Fruit fly (Drosophila melanogaster) whole organism, embryonic: Measurements from ENCODE around the gene Irbp18.

Source experiments
- Awh ChIP-seq: fragments of 200-800 bp; sonication (Bioruptor generic); IDR thresholded peaks from 2 replicates; pipeline ENCODE4, ENCODE4 v1.3.6; 2022; ENCODE audit warnings: missing biosample characterization, missing genetic modification characterization
- CG10267 ChIP-seq: fragments of 200-800 bp; sonication (Bioruptor generic); optimal IDR thresholded peaks from 2 replicates; lab custom pipeline; 2018; ENCODE audit warnings: missing biosample characterization, mild to moderate bottlenecking, missing genetic modification characterization, moderate library complexity
- CG13123 ChIP-seq: fragments of 200-800 bp; sonication (Bioruptor generic); optimal IDR thresholded peaks from 2 replicates; lab custom pipeline; 2016; ENCODE audit warnings: missing biosample characterization, missing genetic modification characterization
- CG13424 ChIP-seq: fragments of 200-800 bp; sonication (Bioruptor generic); optimal IDR thresholded peaks from 2 replicates; lab custom pipeline; 2019; ENCODE audit warnings: missing biosample characterization, mild to moderate bottlenecking, missing genetic modification characterization, moderate library complexity
- CG13894 ChIP-seq: fragments of 200-800 bp; sonication (Bioruptor generic); optimal IDR thresholded peaks from 3 replicates; lab custom pipeline; 2018; ENCODE audit warnings: missing biosample characterization, mild to moderate bottlenecking, missing genetic modification characterization, moderate library complexity
- CG14014 ChIP-seq: fragments of 200-800 bp; sonication (Bioruptor generic); IDR thresholded peaks from 2 replicates; pipeline ENCODE4 v1.3.6; 2022; ENCODE audit warnings: missing biosample characterization, missing genetic modification characterization
- CG16815 ChIP-seq: fragments of 200-800 bp; sonication (Bioruptor generic); optimal IDR thresholded peaks from 3 replicates; lab custom pipeline; 2017; ENCODE audit warnings: missing biosample characterization, mild to moderate bottlenecking, missing genetic modification characterization
- CG16863 ChIP-seq: fragments of 200-800 bp; sonication (Bioruptor generic); optimal IDR thresholded peaks from 3 replicates; lab custom pipeline; 2016; ENCODE audit warnings: missing biosample characterization, missing genetic modification characterization
- CG17612 ChIP-seq: fragments of 200-800 bp; sonication (Bioruptor generic); IDR thresholded peaks from 2 replicates; pipeline ENCODE4 v1.3.6; 2022; ENCODE audit warnings: missing biosample characterization, missing genetic modification characterization
- CG18764 ChIP-seq: fragments of 200-800 bp; sonication (Bioruptor generic); optimal IDR thresholded peaks from 3 replicates; lab custom pipeline; 2016; ENCODE audit warnings: missing biosample characterization, missing genetic modification characterization
- CG31365 ChIP-seq: fragments of 200-800 bp; sonication (Bioruptor generic); optimal IDR thresholded peaks from 2 replicates; lab custom pipeline; 2018; ENCODE audit warnings: missing biosample characterization, mild to moderate bottlenecking, missing genetic modification characterization
- CG33213 ChIP-seq: fragments of 200-800 bp; sonication (Bioruptor generic); optimal IDR thresholded peaks from 3 replicates; lab custom pipeline; 2016; ENCODE audit warnings: missing biosample characterization, missing genetic modification characterization
- CG4820 ChIP-seq: fragments of 200-800 bp; sonication (Bioruptor generic); optimal IDR thresholded peaks from 3 replicates; lab custom pipeline; 2016; ENCODE audit warnings: missing biosample characterization, missing genetic modification characterization
- CG5953 ChIP-seq: fragments of 200-800 bp; sonication (Bioruptor generic); IDR thresholded peaks from 2 replicates; pipeline ENCODE4 v1.3.6; 2022; ENCODE audit warnings: missing biosample characterization, missing genetic modification characterization
- CG6654 ChIP-seq: fragments of 200-800 bp; sonication (Bioruptor generic); optimal IDR thresholded peaks from 2 replicates; lab custom pipeline; 2017; ENCODE audit warnings: missing biosample characterization, mild to moderate bottlenecking, missing genetic modification characterization
- CG7271 ChIP-seq: fragments of 200-800 bp; sonication (Bioruptor generic); optimal IDR thresholded peaks from 2 replicates; lab custom pipeline; 2018; ENCODE audit warnings: missing biosample characterization, mild to moderate bottlenecking, missing genetic modification characterization, moderate library complexity
- CG7963 ChIP-seq: fragments of 200-800 bp; sonication (Bioruptor generic); IDR thresholded peaks from 3 replicates; pipeline ENCODE4 v1.3.6; 2022; ENCODE audit warnings: missing biosample characterization, missing genetic modification characterization; ENCODE audit not compliant: partially characterized antibody
- CG8290 ChIP-seq, 3 experiments: fragments of 200-800 bp; sonication (Bioruptor generic); optimal IDR thresholded peaks; 2 replicates each; lab custom pipeline; 2016 to 2019; ENCODE audit warnings: missing biosample characterization in 3 of 3, missing genetic modification characterization in 3 of 3, mild to moderate bottlenecking in 2 of 3, moderate library complexity in 1 of 3
- CG9609 ChIP-seq: fragments of 200-800 bp; sonication (Bioruptor generic); optimal IDR thresholded peaks from 3 replicates; lab custom pipeline; 2016; ENCODE audit warnings: missing biosample characterization, missing genetic modification characterization
- Dbx ChIP-seq: fragments of 200-800 bp; sonication (Bioruptor generic); IDR thresholded peaks from 3 replicates; pipeline ENCODE4 v1.3.6; 2022; ENCODE audit warnings: missing biosample characterization, missing genetic modification characterization
- Dref ChIP-seq: fragments of 200-800 bp; sonication (Bioruptor generic); IDR thresholded peaks from 2 replicates; pipeline ENCODE4 v1.3.6; 2022; ENCODE audit warnings: missing biosample characterization, missing genetic modification characterization
- HHEX ChIP-seq: fragments of 200-800 bp; sonication (Bioruptor generic); optimal IDR thresholded peaks from 3 replicates; lab custom pipeline; 2017; ENCODE audit warnings: missing biosample characterization, mild to moderate bottlenecking, missing genetic modification characterization, missing genetic modification reagents
- Meics ChIP-seq: fragments of 200-800 bp; sonication (Bioruptor generic); optimal IDR thresholded peaks from 2 replicates; lab custom pipeline; 2017; ENCODE audit warnings: missing biosample characterization, mild to moderate bottlenecking, missing genetic modification characterization
- Sox100B ChIP-seq: fragments of 200-800 bp; sonication (Bioruptor generic); optimal IDR thresholded peaks from 3 replicates; lab custom pipeline; 2018; ENCODE audit warnings: missing biosample characterization, mild to moderate bottlenecking, missing genetic modification characterization
- Stat92E ChIP-seq, 3 experiments: fragments of >200 bp in 2 of 3; fragments of 200-800 bp in 1 of 3; sonication (Bioruptor generic) in 1 of 3; optimal IDR thresholded peaks; 2 replicates each; lab custom pipeline; 2017 to 2019; ENCODE audit warnings: missing biosample characterization in 3 of 3, missing genetic modification characterization in 3 of 3, mild to moderate bottlenecking in 1 of 3, moderate library complexity in 1 of 3
- YL-1 ChIP-seq: fragments of 200-800 bp; sonication (Bioruptor generic); optimal IDR thresholded peaks from 3 replicates; lab custom pipeline; 2017; ENCODE audit warnings: missing biosample characterization, mild to moderate bottlenecking, missing genetic modification characterization
- ab ChIP-seq: fragments of 200-800 bp; sonication (Bioruptor generic); optimal IDR thresholded peaks from 2 replicates; lab custom pipeline; 2016; ENCODE audit warnings: missing biosample characterization, missing genetic modification characterization
- aop ChIP-seq: fragments of 200-800 bp; sonication (Bioruptor generic); IDR thresholded peaks from 2 replicates; pipeline ENCODE4 v1.3.6; 2022; ENCODE audit warnings: missing biosample characterization, missing genetic modification characterization
- bsh ChIP-seq, 2 experiments: fragments of 200-800 bp; sonication (Bioruptor generic); optimal IDR thresholded peaks; 2 replicates each; lab custom pipeline; 2017 to 2018; ENCODE audit warnings: mild to moderate bottlenecking in 2 of 2, missing biosample characterization in 2 of 2, missing genetic modification characterization in 2 of 2, moderate library complexity in 1 of 2
- chif ChIP-seq, 2 experiments: fragments of 200-800 bp; sonication (Bioruptor generic); optimal IDR thresholded peaks; 3 replicates each; lab custom pipeline; 2016; ENCODE audit warnings: missing biosample characterization in 2 of 2, missing genetic modification characterization in 2 of 2
- corto ChIP-seq: fragments of 200-800 bp; sonication (Bioruptor generic); optimal IDR thresholded peaks from 2 replicates; lab custom pipeline; 2016; ENCODE audit warnings: missing biosample characterization, mild to moderate bottlenecking, missing genetic modification characterization, moderate library complexity
- croc ChIP-seq: fragments of 200-800 bp; sonication (Bioruptor generic); conservative IDR thresholded peaks from 3 replicates; pipeline ENCODE4 v1.3.6; 2022; ENCODE audit warnings: missing biosample characterization, missing genetic modification characterization
- fru ChIP-seq: fragments of >200 bp; optimal IDR thresholded peaks from 2 replicates; lab custom pipeline; 2017
- ftz-f1 ChIP-seq: fragments of 200-800 bp; sonication (Bioruptor generic); optimal IDR thresholded peaks from 2 replicates; lab custom pipeline; 2016; ENCODE audit warnings: missing biosample characterization, missing genetic modification characterization
- gfzf ChIP-seq: fragments of 200-800 bp; sonication (Bioruptor generic); optimal IDR thresholded peaks from 2 replicates; lab custom pipeline; 2016; ENCODE audit warnings: missing biosample characterization, mild to moderate bottlenecking, missing genetic modification characterization, moderate library complexity
- gsb ChIP-seq: fragments of 200-800 bp; sonication (Bioruptor generic); IDR thresholded peaks from 2 replicates; pipeline ENCODE4 v1.3.6; 2022; ENCODE audit warnings: missing biosample characterization, missing genetic modification characterization
- gt ChIP-seq: fragments of 200-800 bp; sonication (Bioruptor generic); IDR thresholded peaks from 2 replicates; pipeline ENCODE4 v1.3.6; 2022; ENCODE audit warnings: missing biosample characterization, missing genetic modification characterization
- ind ChIP-seq: fragments of 200-800 bp; sonication (Bioruptor generic); optimal IDR thresholded peaks from 3 replicates; lab custom pipeline; 2016; ENCODE audit warnings: missing biosample characterization, missing genetic modification characterization
- klu ChIP-seq: fragments of 200-800 bp; sonication (Bioruptor generic); IDR thresholded peaks from 2 replicates; pipeline ENCODE4 v1.3.6; 2022; ENCODE audit warnings: missing biosample characterization, missing genetic modification characterization
- kni ChIP-seq: fragments of 200-800 bp; sonication (Bioruptor generic); optimal IDR thresholded peaks from 3 replicates; lab custom pipeline; 2017; ENCODE audit warnings: mild to moderate bottlenecking, missing biosample characterization, missing genetic modification reagents, missing genetic modification characterization
- nmo ChIP-seq: fragments of 200-800 bp; sonication (Bioruptor generic); optimal IDR thresholded peaks from 2 replicates; lab custom pipeline; 2018; ENCODE audit warnings: missing biosample characterization, mild to moderate bottlenecking, missing genetic modification characterization, moderate library complexity
- org-1 ChIP-seq: fragments of 200-800 bp; sonication (Bioruptor generic); optimal IDR thresholded peaks from 2 replicates; lab custom pipeline; 2017; ENCODE audit warnings: missing biosample characterization, missing genetic modification characterization
- pita ChIP-seq: fragments of 200-800 bp; sonication (Bioruptor generic); optimal IDR thresholded peaks from 2 replicates; lab custom pipeline; 2017; ENCODE audit warnings: missing biosample characterization, mild to moderate bottlenecking, missing genetic modification characterization
- pum ChIP-seq: fragments of 200-800 bp; sonication (Bioruptor generic); optimal IDR thresholded peaks from 2 replicates; lab custom pipeline; 2016; ENCODE audit warnings: missing biosample characterization, missing genetic modification characterization
- ranshi ChIP-seq: fragments of 200-800 bp; sonication (Bioruptor generic); IDR thresholded peaks from 2 replicates; pipeline ENCODE4 v1.3.6; 2022; ENCODE audit warnings: missing biosample characterization, missing genetic modification characterization
- rib ChIP-seq: fragments of 200-800 bp; sonication (Bioruptor generic); IDR thresholded peaks from 2 replicates; pipeline ENCODE4 v1.3.6; 2022; ENCODE audit warnings: missing biosample characterization, missing genetic modification characterization
- row ChIP-seq: fragments of 200-800 bp; sonication (Bioruptor generic); IDR thresholded peaks from 3 replicates; pipeline ENCODE4 v1.3.6; 2022; ENCODE audit warnings: missing biosample characterization, missing genetic modification characterization
- stwl ChIP-seq: fragments of 200-800 bp; sonication (Bioruptor generic); optimal IDR thresholded peaks from 3 replicates; lab custom pipeline; 2018; ENCODE audit warnings: missing biosample characterization, mild to moderate bottlenecking, missing genetic modification characterization, moderate library complexity
- trem ChIP-seq: fragments of 200-800 bp; optimal IDR thresholded peaks from 3 replicates; lab custom pipeline; 2019; ENCODE audit warnings: missing biosample characterization, mild to moderate bottlenecking, missing genetic modification characterization, moderate library complexity
- tx ChIP-seq: fragments of 200-800 bp; sonication (Bioruptor generic); optimal IDR thresholded peaks from 2 replicates; lab custom pipeline; 2016; ENCODE audit warnings: missing biosample characterization, missing genetic modification characterization
- unc-4 ChIP-seq: fragments of 200-800 bp; sonication (Bioruptor generic); IDR thresholded peaks from 2 replicates; pipeline ENCODE4 v1.3.6; 2022; ENCODE audit warnings: missing biosample characterization, missing genetic modification characterization; ENCODE audit not compliant: partially characterized antibody

Irbp18 gene

DNA sequence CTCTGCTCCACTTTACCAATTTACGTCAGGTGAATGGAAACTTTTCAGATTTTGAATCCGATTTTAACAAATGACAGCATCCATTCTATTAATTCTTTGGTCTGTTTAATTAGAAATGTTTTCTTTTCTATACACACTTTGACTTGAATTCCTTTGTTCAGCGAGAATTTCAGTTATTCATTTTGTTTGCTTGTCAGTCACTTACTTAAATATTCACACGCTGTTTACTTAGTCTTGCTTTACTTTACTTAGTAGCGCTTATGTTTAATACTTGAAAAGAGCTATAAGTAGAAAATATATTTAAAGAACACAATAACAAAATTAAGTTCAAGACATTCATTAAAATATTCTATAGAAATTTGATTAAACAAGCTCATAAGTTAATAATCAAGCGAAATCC, 9.4 kb upstream of the Irbp18 start, which contains the start of gene CG32073 (continued):
- TF ChIP-seq aop (GFP tag; lab: Robert Waterston, UW) (no peak), CG10267 (peak; percentile 25), CG33213 (peak; percentile 34), ranshi (GFP tag; lab: Robert Waterston, UW) (no peak; the same call in 1 of the 2 replicates), croc (GFP tag; lab: Robert Waterston, UW) (no peak), Meics (GFP tag; lab: Kevin White, UChicago) (peak; percentile 17), CG5953 (GFP tag; lab: Robert Waterston, UW) (no peak), CG31365 (no peak), bsh (GFP tag; optimal IDR thresholded peaks at IDR 0.05; lab: Kevin White, UChicago) (no peak), CG6654 (GFP tag; lab: Kevin White, UChicago) (no peak), ab (GFP tag; lab: Kevin White, UChicago) (no peak), CG13424 (tag; lab: Kevin White, UChicago) (no peak), fru (lab: Kevin White, UChicago) (no peak), Dref (no peak), CG13123 (GFP tag; lab: Kevin White, UChicago) (no peak), kni (GFP tag; lab: Kevin White, UChicago) (no peak), org-1 (GFP tag; lab: Kevin White, UChicago) (peak; percentile 1), CG7963 (GFP tag; lab: Robert Waterston, UW) (no peak), rib (GFP tag; lab: Robert Waterston, UW) (no peak), CG14014 (GFP tag; lab: Robert Waterston, UW) (no peak), CG7271 (tag; lab: Kevin White, UChicago) (no peak), CG13894 (tag; lab: Kevin White, UChicago) (no peak), klu (no peak), CG8290 (GFP tag; optimal IDR thresholded peaks at IDR 0.05; lab: Kevin White, UChicago) (no peak), CG8290 (tag; optimal IDR thresholded peaks at IDR 0.05; lab: Kevin White, UChicago) (no peak), CG18764 (GFP tag; lab: Kevin White, UChicago) (peak; percentile 75), pita (GFP tag; lab: Kevin White, UChicago) (no peak), ftz-f1 (GFP tag; lab: Kevin White, UChicago) (no peak), Stat92E (GFP tag; optimal IDR thresholded peaks at IDR 0.05; lab: Kevin White, UChicago) (no peak), gfzf (GFP tag; lab: Kevin White, UChicago) (no peak), row (GFP tag; lab: Robert Waterston, UW) (no peak), unc-4 (no peak), Sox100B (peak; percentile 66), chif (GFP tag; optimal IDR thresholded peaks at IDR 0.05; lab: Kevin White, UChicago) (no peak), Dbx (GFP tag; lab: Robert Waterston, UW) (peak; percentile 25; the same call in 1 of the 3 replicates), gt (GFP tag; lab: Robert Waterston, UW) (no peak), YL-1 (GFP tag; lab: Kevin White, UChicago) (no peak), pum (GFP tag; lab: Kevin White, UChicago) (no peak), CG16863 (no peak), stwl (tag; lab: Kevin White, UChicago) (no peak), Awh (0 out of 2 replicates have a peak, but pooled peaks have one; percentile 16), ind (GFP tag; lab: Kevin White, UChicago) (no peak), tx (GFP tag; lab: Kevin White, UChicago) (no peak), CG17612 (GFP tag; lab: Robert Waterston, UW) (no peak), trem (tag; lab: Kevin White, UChicago) (no peak), gsb (GFP tag; lab: Robert Waterston, UW) (no peak), CG4820 (GFP tag; lab: Kevin White, UChicago) (no peak), CG16815 (no peak), corto (GFP tag; lab: Kevin White, UChicago) (no peak), CG9609 (no peak), nmo (GFP tag; lab: Kevin White, UChicago) (no peak), HHEX (GFP tag; lab: Kevin White, UChicago) (peak; percentile 51)
